Fruit fly (Drosophila melanogaster): ENCODE results near the gene Taf12.

Taf12 gene

dm6 chr3R:11656614-11657216 is 22.8 kb downstream of the Taf12 start (continued):
- TF ChIP-seq Hr51 (GFP tag; optimal IDR thresholded peaks at IDR 0.05) (peak; percentile 94 to 96), Trl (optimal IDR thresholded peaks at IDR 0.05) (peak; percentile 33 to 68), Trl (GFP tag; optimal IDR thresholded peaks at IDR 0.05) (peak; percentile 95), tll (GFP tag; optimal IDR thresholded peaks at IDR 0.05) (no peak), CrebB (tag; optimal IDR thresholded peaks at IDR 0.05) (peak; percentile 96), CG5180 (GFP tag; optimal IDR thresholded peaks at IDR 0.05) (peak; percentile 82), CG10431 (GFP tag; optimal IDR thresholded peaks at IDR 0.05) (peak; percentile 81), CoRest (tag; optimal IDR thresholded peaks at IDR 0.05) (peak; percentile 96), knrl (GFP tag; IDR thresholded peaks at IDR 0.05; ENCODE audit: partially characterized antibody) (no peak), mam (GFP tag; optimal IDR thresholded peaks at IDR 0.05) (peak; percentile 96), CG6791 (GFP tag; IDR thresholded peaks at IDR 0.05; ENCODE audit: partially characterized antibody) (no peak), CG13775 (GFP tag; optimal IDR thresholded peaks at IDR 0.05) (peak; percentile 94), CG10462 (GFP tag; optimal IDR thresholded peaks at IDR 0.05) (peak; percentile 89)

dm6 chr3R:11655873-11656374 is 23.6 kb downstream of the Taf12 start, which contains the start of gene CG42327:
Gene CG42327, plus strand, starts transcription at chr3R:11656149.
- TF ChIP-seq Sin3A (optimal IDR thresholded peaks at IDR 0.05) (no peak), tx (GFP tag; optimal IDR thresholded peaks at IDR 0.05) (peak; percentile 24), fd102C (GFP tag; optimal IDR thresholded peaks at IDR 0.05) (peak; percentile 73), Dfd (GFP tag; optimal IDR thresholded peaks at IDR 0.05) (no peak), CG3847 (GFP tag; IDR thresholded peaks at IDR 0.05) (peak; percentile 87), pum (GFP tag; optimal IDR thresholded peaks at IDR 0.05) (peak; percentile 83), CG10979 (tag; optimal IDR thresholded peaks at IDR 0.05) (peak; percentile 96), phol (tag; optimal IDR thresholded peaks at IDR 0.05) (peak; percentile 94), lbe (GFP tag; optimal IDR thresholded peaks at IDR 0.05) (peak; percentile 93), Neu2 (GFP tag; optimal IDR thresholded peaks at IDR 0.05; ENCODE audit: borderline replicate concordance) (no peak), fu2 (GFP tag; optimal IDR thresholded peaks at IDR 0.05) (peak; percentile 65), CG12236 (GFP tag; optimal IDR thresholded peaks at IDR 0.05) (peak; percentile 42), crol (GFP tag; IDR thresholded peaks at IDR 0.05) (peak; percentile 77), Med (GFP tag) (peak; percentile 96), sens-2 (GFP tag; IDR thresholded peaks at IDR 0.05) (peak; percentile 90), CG34422 (GFP tag; IDR thresholded peaks at IDR 0.05) (peak; percentile 96), trh (GFP tag; optimal IDR thresholded peaks at IDR 0.05) (peak; percentile 79), repo (GFP tag; optimal IDR thresholded peaks at IDR 0.05) (peak; percentile 83), Aef1 (GFP tag; IDR thresholded peaks at IDR 0.05) (peak; percentile 84), CG8281 (tag; optimal IDR thresholded peaks at IDR 0.05) (peak; percentile 75), pzg (GFP tag; optimal IDR thresholded peaks at IDR 0.05) (no peak), CG6854 (GFP tag; optimal IDR thresholded peaks at IDR 0.05) (peak; percentile 88), lab (GFP tag; optimal IDR thresholded peaks at IDR 0.05) (peak; percentile 96), Doc3 (GFP tag; IDR thresholded peaks at IDR 0.05; ENCODE audit: partially characterized antibody) (no peak), so (GFP tag; IDR thresholded peaks at IDR 0.05) (peak; percentile 95), grau (tag; optimal IDR thresholded peaks at IDR 0.05) (peak; percentile 91), Adf1 (GFP tag; IDR thresholded peaks at IDR 0.05) (peak; percentile 68), Hmr (GFP tag; optimal IDR thresholded peaks at IDR 0.05) (peak; percentile 92), cwo (GFP tag; optimal IDR thresholded peaks at IDR 0.05) (peak; percentile 89), CG32767 (GFP tag; IDR thresholded peaks at IDR 0.05) (peak; percentile 94), kay (GFP tag; optimal IDR thresholded peaks at IDR 0.05) (peak; percentile 82), CG10565 (GFP tag; optimal IDR thresholded peaks at IDR 0.05) (peak; percentile 75), CrebB (tag; optimal IDR thresholded peaks at IDR 0.05) (peak; percentile 84), tgo (GFP tag; IDR thresholded peaks at IDR 0.05) (peak; percentile 96), CG1602 (GFP tag; optimal IDR thresholded peaks at IDR 0.05) (peak; percentile 92), chm (GFP tag; IDR thresholded peaks at IDR 0.05) (peak; percentile 98), CG31365 (tag; optimal IDR thresholded peaks at IDR 0.05) (peak; percentile 54)

Data from whole organism, embryonic.